Worm (Caenorhabditis elegans): ENCODE measurements around the gene M05D6.9.
A peak's percentile ranks its signal among the peaks of the same experiment; 100 is the strongest.

Gene M05D6.9

DNA sequence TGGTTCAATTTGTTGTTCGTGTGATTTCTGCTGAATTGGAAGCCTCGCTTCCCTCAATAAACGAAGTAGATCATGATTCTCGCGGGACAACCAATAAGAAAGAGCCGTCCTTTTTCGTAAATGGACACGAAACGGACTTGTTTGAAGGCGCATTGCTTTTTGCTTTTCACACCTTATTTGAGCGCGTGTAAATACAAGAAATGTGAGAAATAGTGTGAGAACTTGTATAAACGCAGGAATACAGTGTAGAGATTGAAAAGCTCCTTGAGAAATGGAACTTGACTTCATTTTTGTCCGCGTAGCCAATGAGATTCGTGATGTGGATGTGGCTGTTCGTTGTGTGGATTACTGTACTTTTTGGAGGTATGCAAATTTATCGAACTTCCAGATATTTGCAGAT is 26.5 kb downstream of the M05D6.9 start, which contains the start of gene cht-2:
Gene cht-2, plus strand, starts transcription at position 301 of the 400 bp plus-strand sequence.
- no peak for TF ChIP-seq aly-2 (tag; optimal IDR thresholded peaks at IDR 0.05)
- no peak for TF ChIP-seq pqm-1 (tag; optimal IDR thresholded peaks at IDR 0.05)
- TF ChIP-seq nhr-11 (tag; optimal IDR thresholded peaks at IDR 0.05), result no peak
- TF ChIP-seq lin-39 (tag; optimal IDR thresholded peaks at IDR 0.05), result no peak
- no peak for TF ChIP-seq nhr-12 (tag; optimal IDR thresholded peaks at IDR 0.05)
- no peak for TF ChIP-seq lsy-12 (tag; optimal IDR thresholded peaks at IDR 0.05)
- TF ChIP-seq ceh-28 (tag; optimal IDR thresholded peaks at IDR 0.05), result no peak
- TF ChIP-seq sea-2 (GFP tag; optimal IDR thresholded peaks at IDR 0.05), result no peak
- TF ChIP-seq daf-12 (tag; optimal IDR thresholded peaks at IDR 0.05), result no peak
- TF ChIP-seq nhr-25 (tag; optimal IDR thresholded peaks at IDR 0.05), result no peak
- TF ChIP-seq skn-1 (tag; optimal IDR thresholded peaks at IDR 0.05), result no peak
- no peak for TF ChIP-seq nhr-77 (tag; optimal IDR thresholded peaks at IDR 0.05)
- no peak for TF ChIP-seq elt-3 (tag; optimal IDR thresholded peaks at IDR 0.05)

ce11 chrII:8525133-8525736 is 31.2 kb downstream of the M05D6.9 start, which contains the start of the genes prp-9 and mrps-18B:
Gene prp-9 (minus strand): TSS chrII:8525396.
Gene mrps-18B (plus strand): TSS chrII:8525681.
- TF ChIP-seq elt-2 (tag; optimal IDR thresholded peaks at IDR 0.05) (peak; percentile 13), daf-12 (tag; optimal IDR thresholded peaks at IDR 0.05) (no peak), hmg-11 (tag; optimal IDR thresholded peaks at IDR 0.05) (peak; percentile 1), snpc-4 (tag; optimal IDR thresholded peaks at IDR 0.05) (peak; percentile 71), nhr-23 (tag; optimal IDR thresholded peaks at IDR 0.05) (peak; percentile 67), pha-4 (tag; optimal IDR thresholded peaks at IDR 0.05) (peak; percentile 71), sea-2 (GFP tag; optimal IDR thresholded peaks at IDR 0.05) (no peak), fos-1 (tag; optimal IDR thresholded peaks at IDR 0.05) (no peak), lin-15B (tag; optimal IDR thresholded peaks at IDR 0.05) (peak; percentile 33)

ce11 chrII:8529176-8529698 is 35.2 kb downstream of the M05D6.9 start:
- TF ChIP-seq nhr-25 (tag; optimal IDR thresholded peaks at IDR 0.05) (peak; percentile 50), nhr-23 (tag; optimal IDR thresholded peaks at IDR 0.05) (peak; percentile 11), fkh-10 (GFP tag; optimal IDR thresholded peaks at IDR 0.05) (no peak), ztf-11 (tag; optimal IDR thresholded peaks at IDR 0.05) (no peak), elt-1 (tag; optimal IDR thresholded peaks at IDR 0.05) (no peak), tbx-2 (tag; optimal IDR thresholded peaks at IDR 0.05) (no peak), ceh-9 (tag; optimal IDR thresholded peaks at IDR 0.05) (no peak), lin-39 (tag; optimal IDR thresholded peaks at IDR 0.05) (no peak), hmg-11 (tag; optimal IDR thresholded peaks at IDR 0.05) (no peak), elt-3 (tag; optimal IDR thresholded peaks at IDR 0.05) (no peak), zag-1 (tag; optimal IDR thresholded peaks at IDR 0.05) (no peak), pha-4 (tag; optimal IDR thresholded peaks at IDR 0.05) (no peak), elt-2 (tag; optimal IDR thresholded peaks at IDR 0.05) (no peak)

ce11 chrII:8531181-8531759 is 37.2 kb downstream of the M05D6.9 start, which contains the start of gene gldi-7:
Gene gldi-7 (minus strand): TSS chrII:8531222.
- TF ChIP-seq nhr-23 (tag; optimal IDR thresholded peaks at IDR 0.05), result no peak
- TF ChIP-seq pqm-1 (tag; optimal IDR thresholded peaks at IDR 0.05), result peak; percentile 15
- TF ChIP-seq ceh-28 (tag; optimal IDR thresholded peaks at IDR 0.05), result no peak
- TF ChIP-seq nhr-11 (tag; optimal IDR thresholded peaks at IDR 0.05), result no peak

- no peak for TF ChIP-seq mml-1 (tag; optimal IDR thresholded peaks at IDR 0.05)
- TF ChIP-seq jun-1 (tag; optimal IDR thresholded peaks at IDR 0.05), result no peak
- TF ChIP-seq pqm-1 (tag; optimal IDR thresholded peaks at IDR 0.05), result no peak
- TF ChIP-seq pha-4 (tag; optimal IDR thresholded peaks at IDR 0.05), result peak; percentile 20
- no peak for TF ChIP-seq elt-3 (tag; optimal IDR thresholded peaks at IDR 0.05)
- peak; percentile 49 for TF ChIP-seq nhr-25 (tag; optimal IDR thresholded peaks at IDR 0.05)
- TF ChIP-seq zag-1 (tag; optimal IDR thresholded peaks at IDR 0.05), result no peak
- no peak for TF ChIP-seq snpc-4 (tag; optimal IDR thresholded peaks at IDR 0.05)
- TF ChIP-seq ZK546.5 (tag; optimal IDR thresholded peaks at IDR 0.05), result no peak
- peak; percentile 39 for TF ChIP-seq nhr-23 (tag; optimal IDR thresholded peaks at IDR 0.05)
- TF ChIP-seq hmg-11 (tag; optimal IDR thresholded peaks at IDR 0.05), result no peak
- no peak for TF ChIP-seq lsy-12 (tag; optimal IDR thresholded peaks at IDR 0.05)
- TF ChIP-seq skn-1 (tag; optimal IDR thresholded peaks at IDR 0.05), result no peak
- no peak for TF ChIP-seq ama-1 (optimal IDR thresholded peaks at IDR 0.05)
Measured at ce11 chrII:8532015-8532414, 37.9 kb downstream of the M05D6.9 start.

Data from whole organism, L3 larva.